Worm (Caenorhabditis elegans): Measurements from ENCODE around the gene madf-8.

ce11 chrIII:3601271-3601670 lies 49.4 kb downstream of the madf-8 start:
- TF ChIP-seq him-1 (tag; optimal IDR thresholded peaks at IDR 0.05) (no peak), W03F9.2 (tag; optimal IDR thresholded peaks at IDR 0.05) (no peak), dao-5 (tag; optimal IDR thresholded peaks at IDR 0.05) (no peak)
